Worm (Caenorhabditis elegans) whole organism, dauer: ENCODE data around the gene T25B9.6.

Source experiments
- unc-62 ChIP-seq: sonication (generic microtip); optimal IDR thresholded peaks from 2 replicates; lab custom pipeline; 2017; ENCODE audit warnings: missing biosample characterization, missing genetic modification reagents, missing genetic modification characterization

Gene T25B9.6

ce11 chrIV:10765053-10765452, 7.1 kb downstream of the T25B9.6 start, which contains the start of gene T25B9.12:
TSS of gene T25B9.12 (plus strand) at chrIV:10765353.
- TF ChIP-seq unc-62: no peak

- no peak for TF ChIP-seq unc-62
Observed at ce11 chrIV:10766071-10766470, 8.1 kb downstream of the T25B9.6 start.

- TF ChIP-seq unc-62: no peak
Observed at ce11 chrIV:10768146-10768636, 10.2 kb downstream of the T25B9.6 start, which contains the start of gene T25B9.8. TSS of gene T25B9.8 (minus strand) at chrIV:10768196.

- no peak for TF ChIP-seq unc-62
Observed at ce11 chrIV:10769353-10769752, 11.4 kb downstream of the T25B9.6 start, which contains the start of gene T25B9.9. TSS of gene T25B9.9 (plus strand) at chrIV:10769653.

ce11 chrIV:10771296-10771695, 13.4 kb downstream of the T25B9.6 start:
- TF ChIP-seq unc-62: no peak

ce11 chrIV:10773811-10774210, 15.9 kb downstream of the T25B9.6 start, which contains the start of gene inpp-1:
TSS of gene inpp-1 (minus strand) at chrIV:10773911.
- TF ChIP-seq unc-62: no peak

- TF ChIP-seq unc-62: no peak
Observed at ce11 chrIV:10777076-10777475, 19.1 kb downstream of the T25B9.6 start.

- TF ChIP-seq unc-62: no peak
Observed at ce11 chrIV:10777600-10777999, 19.7 kb downstream of the T25B9.6 start.

ce11 chrIV:10778582-10778981, 20.6 kb downstream of the T25B9.6 start:
- TF ChIP-seq unc-62: no peak

- TF ChIP-seq unc-62: no peak
Observed at ce11 chrIV:10779328-10779727, 21.4 kb downstream of the T25B9.6 start.

ce11 chrIV:10780583-10780982, 22.6 kb downstream of the T25B9.6 start, which contains the start of gene swt-3:
TSS of gene swt-3 (minus strand) at chrIV:10780683.
- TF ChIP-seq unc-62: no peak

- TF ChIP-seq unc-62: no peak
Observed at ce11 chrIV:10781346-10781745, 23.4 kb downstream of the T25B9.6 start.

- TF ChIP-seq unc-62: no peak
Observed at ce11 chrIV:10782014-10782413, 24.1 kb downstream of the T25B9.6 start.

- TF ChIP-seq unc-62: no peak
Observed at ce11 chrIV:10784085-10784484, 26.1 kb downstream of the T25B9.6 start.

- no peak for TF ChIP-seq unc-62
Observed at ce11 chrIV:10786731-10787130, 28.8 kb downstream of the T25B9.6 start, which contains the start of gene srd-7. TSS of gene srd-7 (minus strand) at chrIV:10786831.

ce11 chrIV:10790353-10790752, 32.4 kb downstream of the T25B9.6 start, which contains the start of gene pept-2:
TSS of gene pept-2 (plus strand) at chrIV:10790653.
- no peak for TF ChIP-seq unc-62

- no peak for TF ChIP-seq unc-62
Observed at ce11 chrIV:10795678-10796077, 37.7 kb downstream of the T25B9.6 start.

ce11 chrIV:10796707-10797106, 38.8 kb downstream of the T25B9.6 start:
- no peak for TF ChIP-seq unc-62

ce11 chrIV:10798604-10799003, 40.7 kb downstream of the T25B9.6 start:
- TF ChIP-seq unc-62: no peak
